Fruit fly (Drosophila melanogaster) whole organism, pupa: ENCODE data around the gene Prosbeta6.

Experiments
- CG10348 ChIP-seq: fragments of 200-800 bp; sonication (Bioruptor generic); IDR thresholded peaks from 2 replicates; pipeline ENCODE4 v1.3.6; 2022; ENCODE audit warnings: missing biosample characterization, missing genetic modification characterization
- CG12605 ChIP-seq: fragments of 200-800 bp; sonication (Bioruptor generic); IDR thresholded peaks from 2 replicates; pipeline ENCODE4 v1.3.6; 2022; ENCODE audit warnings: missing biosample characterization, missing genetic modification characterization
- CG17806 ChIP-seq: fragments of 200-800 bp; sonication (Bioruptor generic); optimal IDR thresholded peaks from 2 replicates; lab custom pipeline; 2018; ENCODE audit warnings: missing biosample characterization, mild to moderate bottlenecking, missing genetic modification characterization, moderate library complexity
- CG34367 ChIP-seq: fragments of 200-800 bp; sonication (Bioruptor generic); optimal IDR thresholded peaks from 2 replicates; lab custom pipeline; 2018; ENCODE audit warnings: missing biosample characterization, mild to moderate bottlenecking, missing genetic modification characterization
- CG4496 ChIP-seq: fragments of 200-800 bp; sonication (Bioruptor generic); IDR thresholded peaks from 3 replicates; pipeline ENCODE4 v1.3.6; 2022; ENCODE audit warnings: missing biosample characterization, missing genetic modification characterization
- CG8159 ChIP-seq: fragments of 200-800 bp; sonication (Bioruptor generic); optimal IDR thresholded peaks from 3 replicates; lab custom pipeline; 2018; ENCODE audit warnings: missing biosample characterization, mild to moderate bottlenecking, missing genetic modification characterization, moderate library complexity
- CG9948 ChIP-seq: fragments of 200-800 bp; sonication (Bioruptor generic); optimal IDR thresholded peaks from 2 replicates; lab custom pipeline; 2018; ENCODE audit warnings: missing biosample characterization, mild to moderate bottlenecking, missing genetic modification characterization, moderate library complexity
- D1 ChIP-seq: fragments of 200-800 bp; sonication (Bioruptor generic); optimal IDR thresholded peaks from 2 replicates; lab custom pipeline; 2018; ENCODE audit warnings: missing biosample characterization, mild to moderate bottlenecking, missing genetic modification characterization, moderate library complexity
- EcR ChIP-seq: fragments of 200-800 bp; sonication (Bioruptor generic); optimal IDR thresholded peaks from 3 replicates; lab custom pipeline; 2019; ENCODE audit warnings: missing biosample characterization, missing genetic modification characterization, mild to moderate bottlenecking, moderate library complexity, missing genetic modification reagents
- Ets98B ChIP-seq: fragments of 200-800 bp; sonication (Bioruptor generic); IDR thresholded peaks from 2 replicates; pipeline ENCODE4 v1.3.6; 2022; ENCODE audit warnings: missing biosample characterization, missing genetic modification characterization
- Pif1A ChIP-seq: fragments of 200-800 bp; sonication (Bioruptor generic); optimal IDR thresholded peaks from 3 replicates; lab custom pipeline; 2016; ENCODE audit warnings: missing biosample characterization, missing genetic modification characterization
- Pif1B ChIP-seq: fragments of 200-800 bp; sonication (Bioruptor generic); optimal IDR thresholded peaks from 3 replicates; lab custom pipeline; 2016; ENCODE audit warnings: missing biosample characterization, missing genetic modification characterization
- Snoo ChIP-seq: fragments of 200-800 bp; sonication (Bioruptor generic); optimal IDR thresholded peaks from 3 replicates; lab custom pipeline; 2017; ENCODE audit warnings: missing biosample characterization, mild to moderate bottlenecking, missing genetic modification characterization, inconsistent platforms
- gl ChIP-seq: fragments of 200-800 bp; sonication (Bioruptor generic); optimal IDR thresholded peaks from 2 replicates; lab custom pipeline; 2018; ENCODE audit warnings: missing biosample characterization, mild to moderate bottlenecking, missing genetic modification characterization

dm6 chr3L:16644505-16644904 is 34.3 kb upstream of the Prosbeta6 start:
- TF ChIP-seq Pif1A (no peak), CG17806 (tag; lab: Kevin White, UChicago) (no peak), CG4496 (GFP tag; lab: Robert Waterston, UW) (no peak), CG9948 (tag; lab: Kevin White, UChicago) (no peak), D1 (tag; lab: Kevin White, UChicago) (no peak), Snoo (no peak), CG34367 (tag; lab: Kevin White, UChicago) (no peak), EcR (GFP tag; lab: Kevin White, UChicago) (peak; percentile 22), Ets98B (GFP tag; lab: Robert Waterston, UW) (no peak), Pif1B (GFP tag; lab: Kevin White, UChicago) (no peak), gl (no peak), CG8159 (tag; lab: Kevin White, UChicago) (no peak), CG10348 (no peak), CG12605 (no peak)
